Worm (Caenorhabditis elegans) whole organism, L1 larva: ENCODE results near the gene F55G1.1.

Experiments
- C04F5.9 ChIP-seq: sonication (generic microtip); optimal IDR thresholded peaks from 2 replicates; lab custom pipeline; 2016; ENCODE audit warnings: missing genetic modification characterization, missing compliant biosample characterization
- C16A3.4 ChIP-seq: fragments of 150-350 bp; optimal IDR thresholded peaks from 2 replicates; lab custom pipeline; 2014; ENCODE audit warnings: missing biosample characterization, missing genetic modification characterization
- Y116A8C.19 ChIP-seq: sonication (generic microtip); optimal IDR thresholded peaks from 2 replicates; lab custom pipeline; 2016; ENCODE audit warnings: missing compliant biosample characterization, missing genetic modification characterization, borderline replicate concordance
- aha-1 ChIP-seq: fragments of 150-350 bp; optimal IDR thresholded peaks from 2 replicates; lab custom pipeline; 2014; ENCODE audit warnings: missing biosample characterization, missing genetic modification characterization
- blmp-1 ChIP-seq: fragments of 150-350 bp; optimal IDR thresholded peaks from 2 replicates; lab custom pipeline; 2014; ENCODE audit warnings: missing biosample characterization, missing genetic modification characterization
- ceh-8 ChIP-seq: fragments of 200-800 bp; sonication (Bioruptor generic); optimal IDR thresholded peaks from 2 replicates; lab custom pipeline; 2018; ENCODE audit warnings: mild to moderate bottlenecking, missing genetic modification characterization, moderate library complexity, missing compliant biosample characterization
- ceh-90 ChIP-seq: sonication (generic microtip); optimal IDR thresholded peaks from 2 replicates; lab custom pipeline; 2016; ENCODE audit warnings: missing genetic modification characterization, missing compliant biosample characterization
- dsc-1 ChIP-seq: sonication (generic microtip); optimal IDR thresholded peaks from 2 replicates; lab custom pipeline; 2016; ENCODE audit warnings: mild to moderate bottlenecking, missing genetic modification characterization, missing compliant biosample characterization
- efl-1 ChIP-seq, 4 experiments: fragments of 150-350 bp; optimal IDR thresholded peaks in 3 of 4; peaks in 1 of 4; 1 replicate in 1 of 4; 2 replicates in 3 of 4; lab custom pipeline; 2014; ENCODE audit warnings: missing biosample characterization in 2 of 4, missing genetic modification characterization in 2 of 4, missing genetic modification reagents in 2 of 4
- egl-13 ChIP-seq: sonication (generic microtip); optimal IDR thresholded peaks from 2 replicates; lab custom pipeline; 2016; ENCODE audit warnings: missing genotype, missing genetic modification reagents, missing genetic modification characterization, missing compliant biosample characterization
- elt-2 ChIP-seq: sonication (generic microtip); optimal IDR thresholded peaks from 2 replicates; lab custom pipeline; 2016; ENCODE audit warnings: missing genetic modification characterization, mild to moderate bottlenecking, inconsistent platforms, missing compliant biosample characterization, missing genetic modification reagents
- elt-3 ChIP-seq, 6 experiments: fragments of 150-350 bp in 1 of 6; sonication (generic microtip); optimal IDR thresholded peaks; 2 replicates each; lab custom pipeline; 2017 to 2018; ENCODE audit warnings: missing biosample characterization in 6 of 6, missing genetic modification characterization in 6 of 6, inconsistent platforms in 1 of 6
- hlh-4 ChIP-seq: sonication (generic microtip); optimal IDR thresholded peaks from 2 replicates; lab custom pipeline; 2016; ENCODE audit warnings: mild to moderate bottlenecking, missing genetic modification characterization, missing compliant biosample characterization
- lin-14 ChIP-seq: fragments of 200-800 bp; sonication (Bioruptor generic); optimal IDR thresholded peaks from 2 replicates; lab custom pipeline; 2018; ENCODE audit warnings: mild to moderate bottlenecking, missing genetic modification characterization, moderate library complexity, missing compliant biosample characterization
- lin-35 ChIP-seq, 2 experiments: fragments of 150-350 bp; optimal IDR thresholded peaks; 2 replicates each; lab custom pipeline; 2014; ENCODE audit warnings: missing biosample characterization in 2 of 2, missing genetic modification characterization in 2 of 2, missing genetic modification reagents in 2 of 2
- lin-39 ChIP-seq: fragments of 150-350 bp; optimal IDR thresholded peaks from 2 replicates; lab custom pipeline; 2014; ENCODE audit warnings: missing biosample characterization, missing genetic modification reagents, missing genetic modification characterization
- lsy-2 ChIP-seq, 2 experiments: fragments of 150-350 bp; optimal IDR thresholded peaks; 2 replicates each; lab custom pipeline; 2014; ENCODE audit warnings: missing biosample characterization in 2 of 2, missing genetic modification characterization in 2 of 2
- mab-9 ChIP-seq: fragments of 200-800 bp; sonication (Bioruptor generic); IDR thresholded peaks from 2 replicates; pipeline ENCODE4 v1.3.6; 2022; ENCODE audit warnings: missing genetic modification reagents, missing genetic modification characterization, missing compliant biosample characterization
- mdl-1 ChIP-seq, 2 experiments: fragments of 150-350 bp; optimal IDR thresholded peaks; 2 replicates each; lab custom pipeline; 2014 to 2017; ENCODE audit warnings: missing biosample characterization in 2 of 2, missing genetic modification characterization in 2 of 2, inconsistent platforms in 1 of 2
- mep-1 ChIP-seq: fragments of 150-350 bp; optimal IDR thresholded peaks from 2 replicates; lab custom pipeline; 2014; ENCODE audit warnings: missing biosample characterization, missing genetic modification characterization
- nhr-11 ChIP-seq: fragments of 150-350 bp; optimal IDR thresholded peaks from 2 replicates; lab custom pipeline; 2014; ENCODE audit warnings: missing biosample characterization, missing genetic modification characterization
- nhr-20 ChIP-seq: sonication (generic microtip); optimal IDR thresholded peaks from 2 replicates; lab custom pipeline; 2016; ENCODE audit warnings: mild to moderate bottlenecking, missing genetic modification characterization, missing compliant biosample characterization
- nhr-71 ChIP-seq: sonication (generic microtip); optimal IDR thresholded peaks from 2 replicates; lab custom pipeline; 2016; ENCODE audit warnings: mild to moderate bottlenecking, missing genetic modification characterization, moderate library complexity, missing compliant biosample characterization
- nhr-76 ChIP-seq: sonication (generic microtip); optimal IDR thresholded peaks from 2 replicates; lab custom pipeline; 2017; ENCODE audit warnings: missing biosample characterization, missing genetic modification characterization
- nhr-85 ChIP-seq: sonication (generic microtip); peaks from one replicate; lab custom pipeline; 2016; ENCODE audit warnings: missing genetic modification characterization, inconsistent platforms, missing compliant biosample characterization
- snu-23 ChIP-seq: sonication (generic microtip); optimal IDR thresholded peaks from 2 replicates; lab custom pipeline; 2016; ENCODE audit warnings: missing genetic modification characterization, missing compliant biosample characterization
- sup-37 ChIP-seq: fragments of 200-800 bp; sonication (Bioruptor generic); optimal IDR thresholded peaks from 2 replicates; lab custom pipeline; 2018; ENCODE audit warnings: mild to moderate bottlenecking, missing genetic modification characterization, missing compliant biosample characterization
- tlp-1 ChIP-seq: fragments of 150-350 bp; optimal IDR thresholded peaks from 2 replicates; lab custom pipeline; 2014; ENCODE audit warnings: missing biosample characterization, missing genetic modification characterization
- xbp-1 ChIP-seq: sonication (generic microtip); optimal IDR thresholded peaks from 2 replicates; lab custom pipeline; 2016; ENCODE audit warnings: missing genetic modification characterization, missing compliant biosample characterization
- zag-1 ChIP-seq: fragments of 150-350 bp; optimal IDR thresholded peaks from 2 replicates; lab custom pipeline; 2014; ENCODE audit warnings: missing biosample characterization, missing genetic modification characterization
- zip-4 ChIP-seq: fragments of 200-800 bp; sonication (Bioruptor generic); optimal IDR thresholded peaks from 2 replicates; lab custom pipeline; 2018; ENCODE audit warnings: mild to moderate bottlenecking, missing genetic modification characterization, moderate library complexity, missing compliant biosample characterization
- ztf-11 ChIP-seq, 2 experiments: sonication (generic microtip); optimal IDR thresholded peaks; 2 replicates each; lab custom pipeline; 2016 to 2017; ENCODE audit warnings: missing genetic modification characterization in 2 of 2, missing biosample characterization in 1 of 2, missing compliant biosample characterization in 1 of 2

The F55G1.1 gene

ce11 chrIV:7520841-7521240 is 29.3 kb downstream of the F55G1.1 start:
- TF ChIP-seq snu-23 (GFP tag; lab: Kevin White, UChicago): no peak
- peak in 1 of 2 experiments; percentile 16 for TF ChIP-seq lin-35 (GFP tag; optimal IDR thresholded peaks at IDR 0.05; lab: Kevin White, UChicago)
- no peak for TF ChIP-seq C16A3.4 (tag; lab: Kevin White, UChicago)
- peak; percentile 72 for TF ChIP-seq elt-2

- TF ChIP-seq nhr-85: peak; percentile 29
- no peak for TF ChIP-seq nhr-76 (tag; lab: Kevin White, UChicago)
- TF ChIP-seq lin-14: peak; percentile 28
Measured at ce11 chrIV:7521591-7521990, 30.0 kb downstream of the F55G1.1 start.

ce11 chrIV:7523744-7524143 is 32.2 kb downstream of the F55G1.1 start:
- no peak for TF ChIP-seq tlp-1
- peak; percentile 43 for TF ChIP-seq lin-14
- no peak for TF ChIP-seq egl-13 (tag; lab: Kevin White, UChicago)

- TF ChIP-seq elt-3 (tag; optimal IDR thresholded peaks at IDR 0.05; lab: Kevin White, UChicago) (peak in 3 of 6 experiments; percentile 2 to 59 (median 12)), lsy-2 (tag; optimal IDR thresholded peaks at IDR 0.05; lab: Kevin White, UChicago) (peak in 1 of 2 experiments; percentile 44), nhr-85 (peak; percentile 87), Y116A8C.19 (tag; lab: Kevin White, UChicago) (no peak), xbp-1 (no peak), ceh-90 (tag; lab: Kevin White, UChicago) (no peak), nhr-71 (peak; percentile 34), nhr-20 (peak; percentile 30), lin-14 (peak; percentile 79), aha-1 (no peak), ceh-8 (GFP tag; lab: Kevin White, UChicago) (no peak), snu-23 (GFP tag; lab: Kevin White, UChicago) (peak; percentile 56), egl-13 (tag; lab: Kevin White, UChicago) (no peak), mep-1 (tag; lab: Kevin White, UChicago) (peak; percentile 26), blmp-1 (peak; percentile 87), nhr-76 (tag; lab: Kevin White, UChicago) (no peak), sup-37 (GFP tag; lab: Kevin White, UChicago) (no peak), dsc-1 (peak; percentile 40), efl-1 (optimal IDR thresholded peaks at IDR 0.05; lab: Kevin White, UChicago) (no peak), efl-1 (GFP tag; optimal IDR thresholded peaks at IDR 0.05 in 1 of 2; lab: Kevin White, UChicago) (peak in 1 of 2 experiments; percentile 1), mdl-1 (tag; optimal IDR thresholded peaks at IDR 0.05; lab: Kevin White, UChicago) (peak in 1 of 2 experiments; percentile 4)
- TF ChIP-seq, all 84 proteins: peak for 12
Measured at ce11 chrIV:7530226-7531070, 38.9 kb downstream of the F55G1.1 start.

- TF ChIP-seq egl-13 (tag; lab: Kevin White, UChicago) (no peak), C04F5.9 (tag; lab: Kevin White, UChicago) (no peak), hlh-4 (peak; percentile 44), lin-39 (tag; lab: Kevin White, UChicago) (no peak), zip-4 (no peak), nhr-11 (tag; lab: Kevin White, UChicago) (no peak)
- TF ChIP-seq, all 84 proteins: peak for 1
Measured at ce11 chrIV:7532360-7532759, 40.8 kb downstream of the F55G1.1 start, which contains the start of gene R05G6.1. TSS of gene R05G6.1 (plus strand) at chrIV:7532660.

- peak; percentile 49 for TF ChIP-seq lin-14
- no peak for TF ChIP-seq mab-9 (GFP tag; lab: Robert Waterston, UW)
- no peak for TF ChIP-seq zag-1 (tag; lab: Kevin White, UChicago)
- no peak for TF ChIP-seq ztf-11 (tag; optimal IDR thresholded peaks at IDR 0.05; lab: Kevin White, UChicago)
- TF ChIP-seq, all 84 proteins: peak for 1
Measured at ce11 chrIV:7542485-7543001, 51.0 kb downstream of the F55G1.1 start, which contains the start of gene R05G6.10. TSS of gene R05G6.10 (minus strand) at chrIV:7542535.
